Fruit fly (Drosophila melanogaster) whole organism, embryonic: ENCODE measurements around the gene sky.

Experiments used
- CG11695 ChIP-seq: fragments of 200-800 bp; sonication (Bioruptor generic); IDR thresholded peaks from 3 replicates; pipeline ENCODE4 v1.3.6; 2022; ENCODE audit warnings: missing biosample characterization, missing genetic modification characterization
- CG2199 ChIP-seq: fragments of 200-800 bp; sonication (Bioruptor generic); IDR thresholded peaks from 3 replicates; pipeline ENCODE4 v1.3.6; 2022; ENCODE audit warnings: missing biosample characterization, missing genetic modification characterization
- CG7839 ChIP-seq: fragments of 200-800 bp; sonication (Bioruptor generic); optimal IDR thresholded peaks from 3 replicates; lab custom pipeline; 2018; ENCODE audit warnings: missing biosample characterization, mild to moderate bottlenecking, missing genetic modification characterization, moderate library complexity
- Hr78 ChIP-seq, 2 experiments: fragments of 200-800 bp in 1 of 2; fragments of >200 bp in 1 of 2; sonication (Bioruptor generic) in 1 of 2; optimal IDR thresholded peaks; 2 replicates each; lab custom pipeline; 2017 to 2019; ENCODE audit warnings: missing biosample characterization in 2 of 2, missing genetic modification characterization in 2 of 2, mild to moderate bottlenecking in 1 of 2, moderate library complexity in 1 of 2
- bbx ChIP-seq: fragments of 200-800 bp; sonication (Bioruptor generic); IDR thresholded peaks from 2 replicates; pipeline ENCODE4 v1.3.6; 2022; ENCODE audit warnings: missing biosample characterization, missing genetic modification characterization; ENCODE audit not compliant: partially characterized antibody
- dysf ChIP-seq: fragments of 200-800 bp; sonication (Bioruptor generic); IDR thresholded peaks from 3 replicates; pipeline ENCODE4 v1.3.6; 2022; ENCODE audit warnings: missing biosample characterization, missing genetic modification characterization
- en ChIP-seq: fragments of 200-800 bp; sonication (Bioruptor generic); optimal IDR thresholded peaks from 2 replicates; lab custom pipeline; 2016; ENCODE audit warnings: missing biosample characterization, missing genetic modification characterization
- tll ChIP-seq, 2 experiments: fragments of 200-800 bp in 1 of 2; fragments of >200 bp in 1 of 2; sonication (Bioruptor generic) in 1 of 2; optimal IDR thresholded peaks; 2 replicates each; lab custom pipeline; 2017 to 2019; ENCODE audit warnings: missing biosample characterization in 2 of 2, missing genetic modification characterization in 2 of 2, mild to moderate bottlenecking in 1 of 2, moderate library complexity in 1 of 2

DNA sequence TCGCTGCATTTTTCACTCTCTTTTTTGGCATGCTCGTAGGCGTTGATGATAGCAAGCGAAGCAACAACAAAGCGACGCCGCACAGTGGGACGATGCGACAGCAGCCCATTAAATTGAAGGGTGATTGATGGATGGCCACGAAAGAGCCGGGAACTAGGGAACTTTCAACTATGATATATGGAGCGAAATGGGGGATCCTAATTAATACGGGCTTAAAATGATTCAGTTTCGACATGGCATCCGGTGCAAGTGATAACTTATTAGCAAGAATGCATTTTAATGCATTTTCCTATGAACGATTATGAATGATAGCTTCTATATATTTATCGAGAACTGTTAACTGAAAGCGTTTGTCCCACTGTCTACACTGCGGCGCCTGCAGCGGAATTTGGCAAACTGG, 24.4 kb upstream of the sky start:
- no peak for TF ChIP-seq CG2199 (GFP tag; lab: Robert Waterston, UW)
- no peak for TF ChIP-seq en (GFP tag; lab: Kevin White, UChicago)
- TF ChIP-seq CG11695 = no peak
- no peak for TF ChIP-seq dysf
- no peak for TF ChIP-seq bbx
- no peak for TF ChIP-seq tll (GFP tag; optimal IDR thresholded peaks at IDR 0.05; lab: Kevin White, UChicago)
- no peak for TF ChIP-seq Hr78 (GFP tag; optimal IDR thresholded peaks at IDR 0.05; lab: Kevin White, UChicago)
- TF ChIP-seq CG7839 = no peak
